Fruit fly (Drosophila melanogaster) whole organism, embryonic: ENCODE measurements around the gene CG6983.

Experiments
- ATbp ChIP-seq: fragments of 200-800 bp; sonication (Bioruptor generic); optimal IDR thresholded peaks from 2 replicates; lab custom pipeline; 2017; ENCODE audit warnings: missing biosample characterization, mild to moderate bottlenecking, missing genetic modification characterization, missing genetic modification reagents
- CG1024 ChIP-seq: fragments of 200-800 bp; sonication (Bioruptor generic); IDR thresholded peaks from 2 replicates; pipeline ENCODE4 v1.3.6; 2022; ENCODE audit warnings: missing biosample characterization, missing genetic modification characterization
- CG11093 ChIP-seq: fragments of 200-800 bp; sonication (Bioruptor generic); IDR thresholded peaks from 3 replicates; pipeline ENCODE4 v1.3.6; 2022; ENCODE audit warnings: missing biosample characterization, missing genetic modification characterization
- CG11456 ChIP-seq: fragments of 200-800 bp; sonication (Bioruptor generic); IDR thresholded peaks from 3 replicates; pipeline ENCODE4 v1.3.6; 2022; ENCODE audit warnings: missing biosample characterization, missing genetic modification characterization
- CG12104 ChIP-seq: fragments of 200-800 bp; sonication (Bioruptor generic); optimal IDR thresholded peaks from 3 replicates; lab custom pipeline; 2016; ENCODE audit warnings: missing biosample characterization, missing genetic modification characterization
- CG1647 ChIP-seq: fragments of 200-800 bp; sonication (Bioruptor generic); optimal IDR thresholded peaks from 3 replicates; lab custom pipeline; 2016; ENCODE audit warnings: missing biosample characterization, missing genetic modification characterization
- CG17359 ChIP-seq: fragments of 200-800 bp; sonication (Bioruptor generic); optimal IDR thresholded peaks from 3 replicates; lab custom pipeline; 2018; ENCODE audit warnings: missing biosample characterization, mild to moderate bottlenecking, missing genetic modification characterization, moderate library complexity
- CG2120 ChIP-seq: fragments of 200-800 bp; sonication (Bioruptor generic); optimal IDR thresholded peaks from 3 replicates; lab custom pipeline; 2016; ENCODE audit warnings: missing biosample characterization, missing genetic modification characterization
- CG2202 ChIP-seq: fragments of 200-800 bp; sonication (Bioruptor generic); optimal IDR thresholded peaks from 2 replicates; lab custom pipeline; 2018; ENCODE audit warnings: missing biosample characterization, mild to moderate bottlenecking, missing genetic modification characterization
- CG2889 ChIP-seq: fragments of 200-800 bp; sonication (Bioruptor generic); IDR thresholded peaks from 3 replicates; pipeline ENCODE4 v1.3.6; 2022; ENCODE audit warnings: missing biosample characterization, missing genetic modification characterization
- CG31388 ChIP-seq: fragments of 200-800 bp; sonication (Bioruptor generic); optimal IDR thresholded peaks from 2 replicates; lab custom pipeline; 2016; ENCODE audit warnings: missing biosample characterization, missing genetic modification characterization
- CG34422 ChIP-seq: fragments of 200-800 bp; sonication (Bioruptor generic); IDR thresholded peaks from 3 replicates; pipeline ENCODE4 v1.3.6; 2022; ENCODE audit warnings: missing biosample characterization, missing genetic modification characterization
- CG4404 ChIP-seq: fragments of 200-800 bp; sonication (Bioruptor generic); IDR thresholded peaks from 2 replicates; pipeline ENCODE4 v1.3.6; 2022; ENCODE audit warnings: missing biosample characterization, missing genetic modification characterization
- CG6272 ChIP-seq: fragments of 200-800 bp; sonication (Bioruptor generic); IDR thresholded peaks from 2 replicates; pipeline ENCODE4 v1.3.6; 2022; ENCODE audit warnings: missing biosample characterization, missing genetic modification characterization
- CG7745 ChIP-seq: fragments of 200-800 bp; sonication (Bioruptor generic); optimal IDR thresholded peaks from 2 replicates; lab custom pipeline; 2018; ENCODE audit warnings: missing biosample characterization, mild to moderate bottlenecking, missing genetic modification characterization, moderate library complexity
- CG8089 ChIP-seq: fragments of 200-800 bp; sonication (Bioruptor generic); optimal IDR thresholded peaks from 3 replicates; lab custom pipeline; 2016; ENCODE audit warnings: missing biosample characterization, missing genetic modification characterization
- CG8765 ChIP-seq: fragments of 200-800 bp; sonication (Bioruptor generic); IDR thresholded peaks from 2 replicates; pipeline ENCODE4 v1.3.6; 2022; ENCODE audit warnings: missing biosample characterization, missing genetic modification characterization
- CG8924 ChIP-seq: fragments of 200-800 bp; optimal IDR thresholded peaks from 3 replicates; lab custom pipeline; 2019; ENCODE audit warnings: missing biosample characterization, mild to moderate bottlenecking, missing genetic modification characterization, moderate library complexity
- Deaf1 ChIP-seq: fragments of 200-800 bp; optimal IDR thresholded peaks from 3 replicates; lab custom pipeline; 2019; ENCODE audit warnings: missing biosample characterization, mild to moderate bottlenecking, missing genetic modification characterization, moderate library complexity
- Ets97D ChIP-seq: fragments of 200-800 bp; sonication (Bioruptor generic); optimal IDR thresholded peaks from 3 replicates; lab custom pipeline; 2016; ENCODE audit warnings: missing biosample characterization, missing genetic modification characterization
- Fer1 ChIP-seq: fragments of 200-800 bp; sonication (Bioruptor generic); optimal IDR thresholded peaks from 2 replicates; lab custom pipeline; 2017; ENCODE audit warnings: missing biosample characterization, mild to moderate bottlenecking, missing genetic modification characterization
- Gsc ChIP-seq: fragments of 200-800 bp; sonication (Bioruptor generic); IDR thresholded peaks from 2 replicates; pipeline ENCODE4 v1.3.6; 2022; ENCODE audit warnings: missing biosample characterization, missing genetic modification characterization
- H2.0 ChIP-seq: fragments of 200-800 bp; sonication (Bioruptor generic); IDR thresholded peaks from 2 replicates; pipeline ENCODE4 v1.3.6; 2022; ENCODE audit warnings: missing biosample characterization, missing genetic modification characterization
- Hr78 ChIP-seq, 2 experiments: fragments of 200-800 bp in 1 of 2; fragments of >200 bp in 1 of 2; sonication (Bioruptor generic) in 1 of 2; optimal IDR thresholded peaks; 2 replicates each; lab custom pipeline; 2017 to 2019; ENCODE audit warnings: missing biosample characterization in 2 of 2, missing genetic modification characterization in 2 of 2, mild to moderate bottlenecking in 1 of 2, moderate library complexity in 1 of 2
- Oli ChIP-seq: fragments of 200-800 bp; sonication (Bioruptor generic); optimal IDR thresholded peaks from 2 replicates; lab custom pipeline; 2018; ENCODE audit warnings: missing biosample characterization, mild to moderate bottlenecking, missing genetic modification characterization, moderate library complexity
- Rfx ChIP-seq: fragments of 200-800 bp; sonication (Bioruptor generic); IDR thresholded peaks from 2 replicates; pipeline ENCODE4 v1.3.6; 2022; ENCODE audit warnings: missing biosample characterization, missing genetic modification characterization
- Scr ChIP-seq: fragments of 200-800 bp; sonication (Bioruptor generic); IDR thresholded peaks from 2 replicates; pipeline ENCODE4 v1.3.6; 2022; ENCODE audit warnings: missing biosample characterization, missing genetic modification characterization; ENCODE audit not compliant: partially characterized antibody
- Side ChIP-seq: fragments of 200-800 bp; sonication (Bioruptor generic); optimal IDR thresholded peaks from 2 replicates; lab custom pipeline; 2016; ENCODE audit warnings: missing biosample characterization, missing genetic modification characterization
- Ssrp ChIP-seq: fragments of 200-800 bp; sonication (Bioruptor generic); optimal IDR thresholded peaks from 2 replicates; lab custom pipeline; 2018; ENCODE audit warnings: missing biosample characterization, mild to moderate bottlenecking, missing genetic modification characterization, moderate library complexity
- Xrp1 ChIP-seq: fragments of 200-800 bp; sonication (Bioruptor generic); IDR thresholded peaks from 2 replicates; pipeline ENCODE4 v1.3.6; 2022; ENCODE audit warnings: missing biosample characterization, missing genetic modification characterization
- YL-1 ChIP-seq: fragments of 200-800 bp; sonication (Bioruptor generic); optimal IDR thresholded peaks from 3 replicates; lab custom pipeline; 2017; ENCODE audit warnings: missing biosample characterization, mild to moderate bottlenecking, missing genetic modification characterization
- ase ChIP-seq: fragments of 200-800 bp; sonication (Bioruptor generic); IDR thresholded peaks from 3 replicates; pipeline ENCODE4 v1.3.6; 2022; ENCODE audit warnings: missing biosample characterization, missing genetic modification characterization
- bbx ChIP-seq: fragments of 200-800 bp; sonication (Bioruptor generic); IDR thresholded peaks from 2 replicates; pipeline ENCODE4 v1.3.6; 2022; ENCODE audit warnings: missing biosample characterization, missing genetic modification characterization; ENCODE audit not compliant: partially characterized antibody
- eyg ChIP-seq: fragments of 200-800 bp; sonication (Bioruptor generic); optimal IDR thresholded peaks from 3 replicates; lab custom pipeline; 2016; ENCODE audit warnings: missing biosample characterization, missing genetic modification characterization
- fd64A ChIP-seq: fragments of 200-800 bp; sonication (Bioruptor generic); optimal IDR thresholded peaks from 3 replicates; lab custom pipeline; 2018; ENCODE audit warnings: missing biosample characterization, mild to moderate bottlenecking, missing genetic modification characterization
- gce ChIP-seq: fragments of 200-800 bp; sonication (Bioruptor generic); IDR thresholded peaks from 3 replicates; pipeline ENCODE4 v1.3.6; 2022; ENCODE audit warnings: missing biosample characterization, missing genetic modification characterization
- gem ChIP-seq: fragments of 200-800 bp; sonication (Bioruptor generic); optimal IDR thresholded peaks from 2 replicates; lab custom pipeline; 2019; ENCODE audit warnings: missing biosample characterization, mild to moderate bottlenecking, missing genetic modification characterization, moderate library complexity
- h ChIP-seq: fragments of >200 bp; optimal IDR thresholded peaks from 2 replicates; lab custom pipeline; 2017
- ham ChIP-seq: fragments of 200-800 bp; sonication (Bioruptor generic); IDR thresholded peaks from 2 replicates; pipeline ENCODE4 v1.3.6; 2022; ENCODE audit warnings: missing biosample characterization, missing genetic modification characterization
- hbn ChIP-seq: fragments of 200-800 bp; sonication (Bioruptor generic); IDR thresholded peaks from 2 replicates; pipeline ENCODE4 v1.3.6; 2022; ENCODE audit warnings: missing biosample characterization, missing genetic modification characterization; ENCODE audit not compliant: partially characterized antibody
- ind ChIP-seq: fragments of 200-800 bp; sonication (Bioruptor generic); optimal IDR thresholded peaks from 3 replicates; lab custom pipeline; 2016; ENCODE audit warnings: missing biosample characterization, missing genetic modification characterization
- lola ChIP-seq, 3 experiments: fragments of >200 bp in 2 of 3; fragments of 200-800 bp in 1 of 3; sonication (Bioruptor generic) in 1 of 3; optimal IDR thresholded peaks; 2 replicates each; lab custom pipeline; 2017 to 2019; ENCODE audit warnings: missing biosample characterization in 3 of 3, missing genetic modification characterization in 3 of 3, mild to moderate bottlenecking in 1 of 3, moderate library complexity in 1 of 3
- p53 ChIP-seq: fragments of 200-800 bp; sonication (Bioruptor generic); optimal IDR thresholded peaks from 2 replicates; lab custom pipeline; 2016; ENCODE audit warnings: missing biosample characterization, missing genetic modification characterization
- pum ChIP-seq: fragments of 200-800 bp; sonication (Bioruptor generic); optimal IDR thresholded peaks from 2 replicates; lab custom pipeline; 2016; ENCODE audit warnings: missing biosample characterization, missing genetic modification characterization
- rib ChIP-seq: fragments of 200-800 bp; sonication (Bioruptor generic); IDR thresholded peaks from 2 replicates; pipeline ENCODE4 v1.3.6; 2022; ENCODE audit warnings: missing biosample characterization, missing genetic modification characterization
- salm ChIP-seq: fragments of 200-800 bp; sonication (Bioruptor generic); optimal IDR thresholded peaks from 2 replicates; lab custom pipeline; 2018; ENCODE audit warnings: missing biosample characterization, mild to moderate bottlenecking, missing genetic modification characterization
- sens ChIP-seq: fragments of 200-800 bp; sonication (Bioruptor generic); peaks from one replicate; lab custom pipeline; 2016; ENCODE audit warnings: missing biosample characterization, missing genetic modification characterization
- sens-2 ChIP-seq: fragments of 200-800 bp; sonication (Bioruptor generic); IDR thresholded peaks from 2 replicates; pipeline ENCODE4 v1.3.6; 2022; ENCODE audit warnings: missing biosample characterization, missing genetic modification characterization
- sisA ChIP-seq: fragments of 200-800 bp; sonication (Bioruptor generic); IDR thresholded peaks from 2 replicates; pipeline ENCODE4 v1.3.6; 2022; ENCODE audit warnings: missing biosample characterization, missing genetic modification characterization
- sr ChIP-seq: fragments of 200-800 bp; sonication (Bioruptor generic); IDR thresholded peaks from 3 replicates; pipeline ENCODE4 v1.3.6; 2022; ENCODE audit warnings: missing biosample characterization, missing genetic modification characterization
- tin ChIP-seq: fragments of 200-800 bp; sonication (Bioruptor generic); optimal IDR thresholded peaks from 3 replicates; lab custom pipeline; 2016; ENCODE audit warnings: missing biosample characterization, missing genetic modification characterization

The CG6983 gene

DNA sequence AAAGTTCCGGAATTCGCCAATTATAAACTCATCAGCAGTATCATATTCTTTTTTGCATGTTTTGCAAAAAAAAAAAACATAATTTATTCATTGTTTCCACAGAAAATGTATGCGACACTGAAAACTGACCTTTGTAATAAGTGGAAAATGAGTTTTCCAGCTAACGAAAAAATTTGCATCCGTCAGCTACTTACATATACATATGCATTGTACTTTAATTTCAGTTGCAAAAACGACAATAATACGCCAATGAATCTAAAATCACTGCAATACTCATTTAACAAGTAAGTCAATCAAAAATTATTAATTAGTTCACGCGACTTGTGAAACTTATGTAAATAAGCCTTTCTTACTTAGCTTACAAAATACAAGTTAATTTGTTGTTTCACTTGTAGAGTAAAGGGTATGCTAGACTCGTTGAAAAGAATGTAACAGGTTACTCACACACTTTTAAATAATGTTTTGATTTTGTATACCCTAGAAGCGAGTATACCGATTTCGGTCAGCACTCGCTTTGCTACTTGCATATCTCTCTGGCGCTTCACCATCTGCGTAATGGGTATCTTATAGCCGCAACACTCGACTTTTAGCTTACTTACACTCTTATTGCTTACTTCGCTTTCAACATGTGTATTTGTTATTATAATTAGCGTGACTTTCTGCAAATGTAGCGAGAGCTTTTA is 50.3 kb downstream of the CG6983 start (continued):
- TF ChIP-seq sens (GFP tag; lab: Kevin White, UChicago) (peak; percentile 83), p53 (no peak), ham (GFP tag; lab: Robert Waterston, UW) (no peak), ind (peak; percentile 56), ATbp (GFP tag; lab: Kevin White, UChicago) (peak; percentile 19), Deaf1 (tag; lab: Kevin White, UChicago) (no peak), YL-1 (GFP tag; lab: Kevin White, UChicago) (no peak), Ets97D (GFP tag; lab: Kevin White, UChicago) (no peak), CG17359 (tag; lab: Kevin White, UChicago) (no peak), Gsc (GFP tag; lab: Robert Waterston, UW) (no peak), Side (GFP tag; lab: Kevin White, UChicago) (no peak), CG6272 (GFP tag; lab: Robert Waterston, UW) (peak; percentile 31; the same call in 1 of the 2 replicates), CG4404 (GFP tag; lab: Robert Waterston, UW) (no peak), Rfx (0 out of 2 replicates have a peak, but pooled peaks have one; percentile 33), CG7745 (tag; lab: Kevin White, UChicago) (no peak), CG12104 (no peak), gce (GFP tag; lab: Robert Waterston, UW) (peak; percentile 9; the same call in 1 of the 3 replicates), Xrp1 (GFP tag; lab: Robert Waterston, UW) (peak; percentile 64; the same call in 1 of the 2 replicates), salm (tag; lab: Kevin White, UChicago) (no peak), pum (GFP tag; lab: Kevin White, UChicago) (peak; percentile 27), CG34422 (GFP tag; lab: Robert Waterston, UW) (0 out of 3 replicates have a peak, but pooled peaks have one; percentile 9), sens-2 (no peak), CG31388 (GFP tag; lab: Kevin White, UChicago) (no peak), hbn (GFP tag; lab: Robert Waterston, UW) (no peak), sr (GFP tag; lab: Robert Waterston, UW) (no peak), eyg (GFP tag; lab: Kevin White, UChicago) (peak; percentile 16), ase (0 out of 3 replicates have a peak, but pooled peaks have one; percentile 21), CG2120 (peak; percentile 41), Oli (tag; lab: Kevin White, UChicago) (no peak), H2.0 (peak; percentile 21; the same call in 1 of the 2 replicates), lola (GFP tag; optimal IDR thresholded peaks at IDR 0.05; lab: Kevin White, UChicago) (no peak), CG11093 (GFP tag; lab: Robert Waterston, UW) (peak; percentile 15; the same call in 1 of the 3 replicates), Ssrp (tag; lab: Kevin White, UChicago) (peak; percentile 38), CG8924 (tag; lab: Kevin White, UChicago) (peak; percentile 23), Fer1 (GFP tag; lab: Kevin White, UChicago) (no peak), sisA (GFP tag; lab: Robert Waterston, UW) (peak; percentile 51; the same call in 1 of the 2 replicates), Scr (GFP tag; lab: Robert Waterston, UW) (no peak), CG8089 (GFP tag; lab: Kevin White, UChicago) (no peak), CG11456 (peak; percentile 65; the same call in 2 of the 3 replicates), rib (GFP tag; lab: Robert Waterston, UW) (no peak), CG2889 (no peak), h (lab: Kevin White, UChicago) (no peak), tin (GFP tag; lab: Kevin White, UChicago) (peak; percentile 14), Hr78 (GFP tag; optimal IDR thresholded peaks at IDR 0.05; lab: Kevin White, UChicago) (no peak), bbx (no peak), gem (tag; lab: Kevin White, UChicago) (no peak), CG2202 (tag; lab: Kevin White, UChicago) (no peak), CG1647 (GFP tag; lab: Kevin White, UChicago) (peak; percentile 5), CG8765 (GFP tag; lab: Robert Waterston, UW) (no peak), fd64A (GFP tag; lab: Kevin White, UChicago) (no peak), CG1024 (GFP tag; lab: Robert Waterston, UW) (no peak)
